Fruit fly (Drosophila melanogaster) whole organism: ENCODE data around the gene dbf.

Experiments used
- CG8478 ChIP-seq: fragments of >200 bp; optimal IDR thresholded peaks from 2 replicates; lab custom pipeline; 2018; ENCODE audit warnings: inconsistent platforms
- Dll ChIP-seq: fragments of >200 bp; optimal IDR thresholded peaks from 2 replicates; lab custom pipeline; 2017
- EcR ChIP-seq, 2 experiments: fragments of >200 bp; optimal IDR thresholded peaks; 2 replicates each; lab custom pipeline; 2017; ENCODE audit warnings: missing biosample characterization in 2 of 2, missing genetic modification characterization in 2 of 2, missing genetic modification reagents in 2 of 2
- pan ChIP-seq: fragments of >200 bp; optimal IDR thresholded peaks from 2 replicates; lab custom pipeline; 2017
- psq ChIP-seq: fragments of >200 bp; optimal IDR thresholded peaks from 2 replicates; lab custom pipeline; 2017
- usp ChIP-seq: fragments of >200 bp; optimal IDR thresholded peaks from 2 replicates; lab custom pipeline; 2017; ENCODE audit warnings: missing biosample characterization, missing genetic modification characterization, mixed read lengths

Gene dbf

DNA sequence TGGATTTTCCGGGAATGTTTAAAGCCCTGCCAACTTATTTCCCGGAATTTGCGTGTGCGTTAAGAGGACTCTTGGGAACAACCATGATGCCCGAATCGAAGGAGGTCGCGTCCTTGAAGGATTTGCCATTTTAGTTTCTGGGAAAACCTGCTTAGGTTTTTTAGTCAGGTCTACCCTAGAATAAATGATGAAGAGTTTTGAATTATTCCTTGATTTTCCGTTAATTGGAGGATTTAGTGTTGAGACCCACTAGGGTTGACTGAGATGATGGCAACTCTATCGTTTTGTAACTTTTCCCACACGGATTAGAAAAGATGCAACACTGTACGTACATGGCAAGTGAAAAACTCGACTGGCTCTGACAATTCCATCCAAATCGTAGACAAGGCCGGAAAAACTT lies at the start of gene dbf:
dbf (plus strand) TSS at position 301 of the 400 bp plus-strand sequence.
- no peak for TF ChIP-seq EcR (GFP tag; optimal IDR thresholded peaks at IDR 0.05; lab: Kevin White, UChicago)
- no peak for TF ChIP-seq pan (lab: Kevin White, UChicago)
- TF ChIP-seq psq (lab: Kevin White, UChicago): no peak
- no peak for TF ChIP-seq usp (GFP tag; lab: Kevin White, UChicago)
- no peak for TF ChIP-seq CG8478 (lab: Kevin White, UChicago)

dm6 chr2L:10603604-10604003 lies 47.8 kb upstream of the dbf start:
- TF ChIP-seq pan (lab: Kevin White, UChicago) (no peak), Dll (lab: Kevin White, UChicago) (no peak), CG8478 (lab: Kevin White, UChicago) (no peak), usp (GFP tag; lab: Kevin White, UChicago) (no peak), EcR (GFP tag; optimal IDR thresholded peaks at IDR 0.05; lab: Kevin White, UChicago) (no peak), psq (lab: Kevin White, UChicago) (no peak)

DNA sequence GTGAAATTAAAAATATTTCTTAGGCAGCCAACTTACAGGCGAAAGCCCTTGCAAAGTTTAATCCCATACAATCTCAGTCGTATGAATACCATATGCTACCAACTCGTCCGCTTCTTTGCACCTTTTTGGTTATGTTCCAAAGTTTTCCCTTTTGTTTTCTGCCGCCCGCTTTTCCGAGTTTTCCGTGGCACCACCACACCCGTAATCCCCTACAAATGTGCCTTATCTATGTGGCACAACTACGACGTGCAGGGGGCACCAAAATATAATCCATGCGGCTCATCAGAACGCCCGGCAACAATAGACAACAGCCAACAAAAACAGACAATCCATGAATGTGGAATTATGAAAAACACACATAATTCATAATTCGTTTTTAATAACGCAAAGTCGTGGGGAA lies 43.7 kb upstream of the dbf start:
- TF ChIP-seq CG8478 (lab: Kevin White, UChicago) (no peak), pan (lab: Kevin White, UChicago) (no peak), EcR (GFP tag; optimal IDR thresholded peaks at IDR 0.05; lab: Kevin White, UChicago) (no peak), usp (GFP tag; lab: Kevin White, UChicago) (no peak), Dll (lab: Kevin White, UChicago) (no peak), psq (lab: Kevin White, UChicago) (no peak)

- TF ChIP-seq usp (GFP tag; lab: Kevin White, UChicago): no peak
These were observed 42.7 kb upstream of the dbf start for dm6 chr2L:10608662-10609262.

DNA sequence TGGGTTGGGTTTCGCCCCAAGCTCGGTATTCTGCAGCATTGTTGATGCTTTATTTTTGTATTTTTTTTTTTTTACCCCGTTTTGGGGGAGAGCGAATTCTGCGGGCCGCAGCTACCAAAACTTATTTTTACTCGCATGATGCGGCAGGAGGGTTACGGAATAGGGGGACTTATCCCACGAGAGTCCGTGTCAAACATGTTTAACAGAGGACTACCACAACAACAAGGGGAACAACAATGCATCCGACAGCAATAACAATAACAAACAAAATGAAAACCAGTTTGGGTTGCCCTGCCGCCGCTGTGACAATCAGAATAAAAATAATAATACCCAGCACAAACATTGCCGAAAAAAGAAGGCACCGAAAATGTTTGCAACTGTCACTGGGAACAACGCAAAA lies 38.3 kb upstream of the dbf start:
- TF ChIP-seq EcR (GFP tag; optimal IDR thresholded peaks at IDR 0.05; lab: Kevin White, UChicago): no peak
- TF ChIP-seq Dll (lab: Kevin White, UChicago): no peak
- TF ChIP-seq pan (lab: Kevin White, UChicago): no peak
- no peak for TF ChIP-seq CG8478 (lab: Kevin White, UChicago)
- TF ChIP-seq psq (lab: Kevin White, UChicago): no peak
- TF ChIP-seq usp (GFP tag; lab: Kevin White, UChicago): no peak

DNA sequence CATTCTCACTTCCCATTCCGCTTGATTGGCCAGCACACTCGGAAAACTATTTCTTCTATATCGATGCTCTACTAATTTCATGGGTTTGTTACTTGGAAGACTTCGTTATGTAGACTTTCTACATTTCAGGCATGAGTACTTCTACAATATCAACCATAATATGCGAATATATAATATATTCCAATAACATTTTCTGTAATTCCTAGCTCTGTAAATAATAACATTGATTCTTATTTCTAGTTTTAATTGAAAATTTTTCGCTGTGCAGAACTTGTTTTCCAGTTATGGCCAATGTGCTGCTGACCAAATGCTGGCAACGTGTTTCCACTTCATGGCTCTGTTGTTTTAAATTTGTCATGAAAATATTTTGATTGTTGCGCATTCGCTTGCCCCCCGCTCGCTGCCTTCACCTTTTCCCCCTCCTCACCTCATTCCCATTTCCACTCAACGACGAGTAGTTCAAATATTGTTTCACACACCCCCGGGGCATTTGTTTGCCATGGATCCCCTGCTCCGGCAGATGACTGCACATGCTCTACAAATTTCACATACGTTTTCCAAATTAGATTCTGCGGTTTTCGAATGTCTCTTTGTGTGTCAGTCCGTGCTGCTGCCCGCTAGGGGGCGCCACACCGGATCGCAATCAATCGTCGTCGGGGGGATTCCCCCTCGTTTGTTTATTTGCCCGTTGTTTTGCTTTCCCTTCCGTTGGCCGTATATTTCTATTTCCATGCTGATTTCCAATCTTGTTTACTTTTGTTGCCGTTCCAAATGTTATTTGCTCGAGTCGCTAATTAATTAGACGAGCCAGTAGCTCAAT lies 36.5 kb upstream of the dbf start:
- no peak for TF ChIP-seq pan (lab: Kevin White, UChicago)

DNA sequence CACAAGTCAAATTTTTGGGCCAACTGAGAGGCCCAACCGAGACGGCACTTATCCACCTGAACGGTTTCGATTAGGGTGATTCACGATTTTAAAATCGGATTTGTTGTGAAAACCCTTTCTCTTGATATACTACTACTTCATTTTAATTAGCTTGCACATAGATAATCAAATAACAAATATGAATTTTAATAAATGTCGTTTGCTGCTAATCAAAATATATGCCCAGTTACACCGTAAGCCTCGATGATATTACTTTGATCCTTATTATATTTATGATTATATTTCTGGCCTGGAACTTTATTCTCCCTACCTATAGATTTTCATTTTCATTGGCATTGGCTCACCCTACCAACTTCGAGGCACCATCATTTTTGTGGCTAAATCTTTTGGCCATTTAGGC lies 35.5 kb upstream of the dbf start:
- TF ChIP-seq Dll (lab: Kevin White, UChicago): no peak
- TF ChIP-seq usp (GFP tag; lab: Kevin White, UChicago): no peak
- no peak for TF ChIP-seq EcR (GFP tag; optimal IDR thresholded peaks at IDR 0.05; lab: Kevin White, UChicago)
- TF ChIP-seq psq (lab: Kevin White, UChicago): no peak
- TF ChIP-seq CG8478 (lab: Kevin White, UChicago): no peak
- TF ChIP-seq pan (lab: Kevin White, UChicago): no peak

dm6 chr2L:10616767-10617166 lies 34.6 kb upstream of the dbf start:
- TF ChIP-seq pan (lab: Kevin White, UChicago) (no peak), Dll (lab: Kevin White, UChicago) (no peak), EcR (GFP tag; optimal IDR thresholded peaks at IDR 0.05; lab: Kevin White, UChicago) (no peak), usp (GFP tag; lab: Kevin White, UChicago) (no peak), psq (lab: Kevin White, UChicago) (no peak), CG8478 (lab: Kevin White, UChicago) (no peak)

DNA sequence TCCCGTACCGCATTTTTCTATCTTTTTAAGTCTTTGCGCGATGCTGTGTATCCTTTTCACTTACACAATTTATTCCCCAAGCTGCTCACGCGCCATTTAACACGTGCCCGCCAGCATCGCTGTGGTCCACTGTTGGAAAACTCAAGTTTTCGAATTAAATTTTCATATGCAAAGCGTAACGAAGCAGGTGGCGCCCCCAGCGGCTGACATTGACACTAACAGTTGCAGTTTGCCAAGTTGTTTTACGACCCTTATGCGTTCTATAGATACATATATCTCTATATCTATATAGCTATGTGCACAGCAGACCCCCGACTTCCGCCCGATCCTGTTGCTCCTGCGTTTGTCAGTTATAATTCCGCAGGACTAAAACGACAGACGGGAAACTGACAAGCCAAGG lies 25.5 kb upstream of the dbf start:
- TF ChIP-seq EcR (GFP tag; optimal IDR thresholded peaks at IDR 0.05; lab: Kevin White, UChicago) (no peak), psq (lab: Kevin White, UChicago) (no peak), Dll (lab: Kevin White, UChicago) (no peak), usp (GFP tag; lab: Kevin White, UChicago) (no peak)

DNA sequence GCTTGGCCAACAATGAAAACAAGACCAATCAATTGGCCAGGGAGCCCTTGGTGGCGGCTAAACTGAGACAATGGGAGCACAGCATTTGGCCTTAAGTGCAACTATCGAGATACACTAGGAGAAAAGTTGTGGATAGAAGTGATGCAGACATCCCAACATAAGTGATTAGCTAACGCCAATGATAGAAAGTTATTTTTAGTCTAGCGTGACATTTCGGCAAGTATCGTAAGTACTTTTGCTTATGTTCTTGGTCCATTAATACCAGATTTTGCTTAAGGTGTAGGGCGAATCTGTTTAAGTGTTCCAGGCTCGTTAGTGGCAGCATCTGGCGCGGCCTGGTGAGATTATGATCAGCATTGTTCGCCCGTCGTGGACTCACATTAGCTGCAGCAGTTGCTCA lies 18.7 kb upstream of the dbf start:
- no peak for TF ChIP-seq usp (GFP tag; lab: Kevin White, UChicago)
- TF ChIP-seq Dll (lab: Kevin White, UChicago): no peak
- TF ChIP-seq psq (lab: Kevin White, UChicago): no peak

- TF ChIP-seq psq (lab: Kevin White, UChicago) (no peak), usp (GFP tag; lab: Kevin White, UChicago) (no peak), EcR (GFP tag; optimal IDR thresholded peaks at IDR 0.05; lab: Kevin White, UChicago) (no peak), pan (lab: Kevin White, UChicago) (no peak), CG8478 (lab: Kevin White, UChicago) (no peak)
These were observed 13.0 kb upstream of the dbf start, which contains the start of gene CG7329 for dm6 chr2L:10638371-10638770. Gene CG7329, minus strand, starts transcription at chr2L:10638471.

DNA sequence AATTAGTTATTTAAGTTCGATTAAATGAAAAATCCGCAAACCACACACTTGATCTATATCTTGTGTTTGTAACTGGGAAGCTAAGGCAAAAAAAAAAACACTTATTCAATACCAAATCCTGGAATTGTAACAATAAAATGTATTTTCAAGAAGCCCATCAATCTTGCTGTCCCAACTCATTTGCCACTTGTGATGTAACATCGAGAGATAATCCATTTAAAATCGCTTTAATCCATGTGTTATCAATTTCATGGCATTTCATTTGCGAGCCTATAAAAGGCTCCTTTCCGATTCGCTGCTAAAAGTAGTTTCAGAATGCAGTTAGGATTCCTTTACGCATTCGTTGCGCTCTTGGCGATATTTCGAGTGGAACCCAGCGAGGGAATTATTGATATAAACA lies 11.8 kb upstream of the dbf start, which contains the start of gene CG31872:
CG31872 (plus strand) TSS at position 301 of the 400 bp plus-strand sequence.
- no peak for TF ChIP-seq psq (lab: Kevin White, UChicago)
- no peak for TF ChIP-seq CG8478 (lab: Kevin White, UChicago)
- no peak for TF ChIP-seq Dll (lab: Kevin White, UChicago)
- no peak for TF ChIP-seq EcR (GFP tag; optimal IDR thresholded peaks at IDR 0.05; lab: Kevin White, UChicago)
- TF ChIP-seq pan (lab: Kevin White, UChicago): no peak
- no peak for TF ChIP-seq usp (GFP tag; lab: Kevin White, UChicago)
